Worm (Caenorhabditis elegans) whole organism, L4 larva: ENCODE measurements around the gene C18E9.7.

ENCODE experiments used
- F49E8.2 ChIP-seq: sonication (generic microtip); optimal IDR thresholded peaks from 2 replicates; lab custom pipeline; 2016; ENCODE audit warnings: missing compliant biosample characterization, mild to moderate bottlenecking, missing genetic modification characterization, borderline replicate concordance
- T20F7.1 ChIP-seq: fragments of 200-800 bp; sonication (Bioruptor generic); optimal IDR thresholded peaks from 2 replicates; lab custom pipeline; 2018; ENCODE audit warnings: mild to moderate bottlenecking, missing genetic modification characterization, missing compliant biosample characterization
- T26A8.4 ChIP-seq: fragments of 200-800 bp; sonication (Bioruptor generic); IDR thresholded peaks from 2 replicates; pipeline ENCODE4 v1.3.6; 2022; ENCODE audit warnings: missing genetic modification characterization, missing compliant biosample characterization
- Y105C5A.15 ChIP-seq: fragments of 200-800 bp; sonication (Bioruptor generic); IDR thresholded peaks from 2 replicates; pipeline ENCODE4 v1.3.6; 2022; ENCODE audit warnings: missing genetic modification characterization, missing compliant biosample characterization
- ZK546.5 ChIP-seq, 2 experiments: sonication (generic microtip); optimal IDR thresholded peaks; 2 replicates each; lab custom pipeline; 2017; ENCODE audit warnings: missing biosample characterization in 2 of 2, missing genetic modification characterization in 2 of 2
- aha-1 ChIP-seq: fragments of 150-350 bp; peaks from one replicate; lab custom pipeline; 2014; ENCODE audit warnings: missing biosample characterization, missing genetic modification characterization
- aly-2 ChIP-seq: sonication (generic microtip); optimal IDR thresholded peaks from 2 replicates; lab custom pipeline; 2018; ENCODE audit warnings: missing biosample characterization, missing genetic modification characterization
- ama-1 ChIP-seq: fragments of 150-350 bp; optimal IDR thresholded peaks from 2 replicates; lab custom pipeline; 2014; ENCODE audit warnings: inconsistent platforms, mixed read lengths
- arid-1 ChIP-seq: fragments of 200-800 bp; sonication (Bioruptor generic); conservative IDR thresholded peaks from 2 replicates; pipeline ENCODE4 v1.3.6; 2022; ENCODE audit warnings: missing genetic modification reagents, missing genetic modification characterization, missing compliant biosample characterization
- ceh-28 ChIP-seq: fragments of 150-350 bp; optimal IDR thresholded peaks from 2 replicates; lab custom pipeline; 2014; ENCODE audit warnings: missing biosample characterization, missing genetic modification reagents, missing genetic modification characterization
- ceh-82 ChIP-seq: sonication (generic microtip); optimal IDR thresholded peaks from 2 replicates; lab custom pipeline; 2017; ENCODE audit warnings: missing biosample characterization, missing genetic modification characterization
- ces-1 ChIP-seq: fragments of 150-350 bp; sonication (generic microtip); optimal IDR thresholded peaks from 4 replicates; lab custom pipeline; 2014; ENCODE audit warnings: missing biosample characterization, missing genetic modification reagents, missing genetic modification characterization
- ctbp-1 ChIP-seq: fragments of 200-800 bp; sonication (Bioruptor generic); IDR thresholded peaks from 2 replicates; pipeline ENCODE4 v1.3.6; 2022; ENCODE audit warnings: missing genetic modification reagents, missing genetic modification characterization, missing compliant biosample characterization
- dmd-6 ChIP-seq: fragments of 200-800 bp; sonication (Bioruptor generic); IDR thresholded peaks from 2 replicates; pipeline ENCODE4 v1.3.6; 2022; ENCODE audit warnings: missing genetic modification reagents, missing genetic modification characterization, missing compliant biosample characterization
- dmd-8 ChIP-seq: fragments of 200-800 bp; sonication (Bioruptor generic); IDR thresholded peaks from 2 replicates; pipeline ENCODE4 v1.3.6; 2022; ENCODE audit warnings: missing genetic modification characterization, missing compliant biosample characterization
- dpl-1 ChIP-seq: fragments of 150-350 bp; optimal IDR thresholded peaks from 2 replicates; lab custom pipeline; 2014; ENCODE audit warnings: missing biosample characterization, missing genetic modification reagents, missing genetic modification characterization
- dve-1 ChIP-seq: sonication (generic microtip); optimal IDR thresholded peaks from 2 replicates; lab custom pipeline; 2017; ENCODE audit warnings: antibody characterized with exemption, mild to moderate bottlenecking, missing genetic modification characterization, missing compliant biosample characterization; ENCODE audit not compliant: insufficient read depth
- egl-43 ChIP-seq: fragments of 200-800 bp; sonication (Bioruptor generic); IDR thresholded peaks from 2 replicates; pipeline ENCODE4 v1.3.6; 2022; ENCODE audit warnings: missing genetic modification reagents, missing genetic modification characterization, missing compliant biosample characterization
- hif-1 ChIP-seq, 2 experiments: sonication (generic microtip); optimal IDR thresholded peaks; 2 replicates each; lab custom pipeline; 2016 to 2017; ENCODE audit warnings: missing compliant biosample characterization in 2 of 2, missing genetic modification characterization in 2 of 2, missing genetic modification reagents in 2 of 2, missing genotype in 2 of 2, mild to moderate bottlenecking in 1 of 2
- hlh-11 ChIP-seq: fragments of 200-800 bp; sonication (Bioruptor generic); optimal IDR thresholded peaks from 2 replicates; lab custom pipeline; 2018; ENCODE audit warnings: mild to moderate bottlenecking, missing genetic modification characterization, missing compliant biosample characterization
- hlh-30 ChIP-seq: sonication (generic microtip); optimal IDR thresholded peaks from 2 replicates; lab custom pipeline; 2017; ENCODE audit warnings: antibody characterized with exemption, mild to moderate bottlenecking, missing genetic modification characterization, missing compliant biosample characterization; ENCODE audit not compliant: insufficient read depth
- lim-7 ChIP-seq: fragments of 200-800 bp; sonication (Bioruptor generic); IDR thresholded peaks from 2 replicates; pipeline ENCODE4 v1.3.6; 2022; ENCODE audit warnings: missing genetic modification characterization, missing compliant biosample characterization
- lin-1 ChIP-seq: fragments of 200-800 bp; sonication (Bioruptor generic); IDR thresholded peaks from 2 replicates; pipeline ENCODE4 v1.3.6; 2022; ENCODE audit warnings: missing genetic modification reagents, missing genetic modification characterization, missing compliant biosample characterization
- lin-13 ChIP-seq: fragments of 150-350 bp; optimal IDR thresholded peaks from 2 replicates; lab custom pipeline; 2014; ENCODE audit warnings: missing biosample characterization, missing genetic modification reagents, missing genetic modification characterization
- lin-38 ChIP-seq: fragments of 200-800 bp; sonication (Bioruptor generic); IDR thresholded peaks from 2 replicates; pipeline ENCODE4 v1.3.6; 2022; ENCODE audit warnings: missing genetic modification reagents, missing genetic modification characterization, missing compliant biosample characterization
- lsy-2 ChIP-seq, 2 experiments: fragments of 150-350 bp in 1 of 2; sonication (generic microtip) in 1 of 2; optimal IDR thresholded peaks; 2 replicates each; lab custom pipeline; 2014 to 2017; ENCODE audit warnings: missing biosample characterization in 2 of 2, missing genetic modification characterization in 2 of 2
- madf-9 ChIP-seq: fragments of 200-800 bp; sonication (Bioruptor generic); conservative IDR thresholded peaks from 2 replicates; pipeline ENCODE4 v1.3.6; 2022; ENCODE audit warnings: missing genetic modification reagents, missing genetic modification characterization, missing compliant biosample characterization
- mdt-29 ChIP-seq: fragments of 200-800 bp; sonication (Bioruptor generic); IDR thresholded peaks from 2 replicates; pipeline ENCODE4 v1.3.6; 2022; ENCODE audit warnings: missing genetic modification reagents, missing genetic modification characterization, missing compliant biosample characterization
- mep-1 ChIP-seq: fragments of 150-350 bp; sonication (generic microtip); optimal IDR thresholded peaks from 3 replicates; lab custom pipeline; 2014; ENCODE audit warnings: missing biosample characterization, missing genetic modification characterization
- nhr-111 ChIP-seq: fragments of 200-800 bp; sonication (Bioruptor generic); optimal IDR thresholded peaks from 2 replicates; lab custom pipeline; 2018; ENCODE audit warnings: mild to moderate bottlenecking, missing genetic modification characterization, missing compliant biosample characterization
- nhr-41 ChIP-seq: fragments of 200-800 bp; sonication (Bioruptor generic); IDR thresholded peaks from 2 replicates; pipeline ENCODE4 v1.3.6; 2022; ENCODE audit warnings: missing genetic modification reagents, missing genetic modification characterization, missing compliant biosample characterization
- pha-4 ChIP-seq, 2 experiments: fragments of 150-350 bp in 1 of 2; fragments of 200-800 bp in 1 of 2; sonication (Bioruptor generic) in 1 of 2; IDR thresholded peaks in 1 of 2; optimal IDR thresholded peaks in 1 of 2; 2 replicates each; pipeline versions ENCODE4 v1.3.6 to Lab custom; 2014 to 2022; ENCODE audit warnings: missing genetic modification characterization in 2 of 2, missing genetic modification reagents in 2 of 2, missing biosample characterization in 1 of 2, missing compliant biosample characterization in 1 of 2
- php-3 ChIP-seq: fragments of 200-800 bp; sonication (Bioruptor generic); IDR thresholded peaks from 2 replicates; pipeline ENCODE4 v1.3.6; 2022; ENCODE audit warnings: missing genetic modification reagents, missing genetic modification characterization, missing compliant biosample characterization
- sdz-12 ChIP-seq: fragments of 200-800 bp; sonication (Bioruptor generic); optimal IDR thresholded peaks from 2 replicates; lab custom pipeline; 2018; ENCODE audit warnings: mild to moderate bottlenecking, missing genetic modification characterization, missing compliant biosample characterization
- skn-1 ChIP-seq: fragments of 150-350 bp; optimal IDR thresholded peaks from 2 replicates; lab custom pipeline; 2014; ENCODE audit warnings: missing biosample characterization, missing genetic modification characterization
- snpc-1.2 ChIP-seq: fragments of 200-800 bp; sonication (Bioruptor generic); IDR thresholded peaks from 2 replicates; pipeline ENCODE4 v1.3.6; 2022; ENCODE audit warnings: missing genetic modification reagents, missing genetic modification characterization, missing compliant biosample characterization
- tag-97 ChIP-seq: fragments of 200-800 bp; sonication (Bioruptor generic); IDR thresholded peaks from 2 replicates; pipeline ENCODE4 v1.3.6; 2022; ENCODE audit warnings: missing genetic modification characterization, missing compliant biosample characterization
- unc-130 ChIP-seq: sonication (generic microtip); optimal IDR thresholded peaks from 2 replicates; lab custom pipeline; 2016; ENCODE audit warnings: missing genetic modification reagents, missing genetic modification characterization, missing compliant biosample characterization
- unc-62 ChIP-seq, 3 experiments: fragments of 150-350 bp in 1 of 3; sonication (generic microtip); optimal IDR thresholded peaks in 2 of 3; peaks in 1 of 3; 1 replicate in 1 of 3; 2 replicates in 2 of 3; lab custom pipeline; 2014 to 2017; ENCODE audit warnings: missing biosample characterization in 3 of 3, missing genetic modification characterization in 3 of 3, missing genetic modification reagents in 3 of 3, missing genotype in 1 of 3
- zag-1 ChIP-seq: fragments of 150-350 bp; optimal IDR thresholded peaks from 2 replicates; lab custom pipeline; 2014; ENCODE audit warnings: missing biosample characterization, missing genetic modification characterization
- zfp-3 ChIP-seq: fragments of 200-800 bp; sonication (Bioruptor generic); conservative IDR thresholded peaks from 2 replicates; pipeline ENCODE4 v1.3.6; 2022; ENCODE audit warnings: missing genetic modification reagents, missing genetic modification characterization, missing compliant biosample characterization

Gene C18E9.7

ce11 chrII:8933693-8934432 lies 48.7 kb downstream of the C18E9.7 start, which contains the start of gene T21B10.3 (continued):
- TF ChIP-seq dmd-6 (GFP tag; lab: Robert Waterston, UW) (peak; percentile 40), ces-1 (no peak), nhr-111 (GFP tag; lab: Kevin White, UChicago) (no peak), ctbp-1 (GFP tag; lab: Robert Waterston, UW) (0 out of 2 replicates have a peak, but pooled peaks have one; percentile 46), dve-1 (tag; lab: Kevin White, UChicago) (peak; percentile 36), lin-1 (GFP tag; lab: Robert Waterston, UW) (peak; percentile 28; the same call in 1 of the 2 replicates), T20F7.1 (GFP tag; lab: Kevin White, UChicago) (peak; percentile 22), ZK546.5 (tag; optimal IDR thresholded peaks at IDR 0.05; lab: Kevin White, UChicago) (no peak), aly-2 (tag; lab: Kevin White, UChicago) (no peak), mep-1 (tag; lab: Kevin White, UChicago) (peak; percentile 15), unc-130 (GFP tag; lab: Kevin White, UChicago) (peak; percentile 93), madf-9 (peak; percentile 31; the same call in 1 of the 2 replicates), snpc-1.2 (GFP tag; lab: Robert Waterston, UW) (peak; percentile 86), mdt-29 (GFP tag; lab: Robert Waterston, UW) (peak; percentile 65; the same call in 1 of the 2 replicates), zag-1 (tag; lab: Kevin White, UChicago) (no peak), egl-43 (GFP tag; lab: Robert Waterston, UW) (no peak), pha-4 (GFP tag; IDR thresholded peaks at IDR 0.05; lab: Robert Waterston, UW) (peak; percentile 61; the same call in 1 of the 2 replicates), pha-4 (tag; optimal IDR thresholded peaks at IDR 0.05; lab: Kevin White, UChicago) (no peak), lsy-2 (tag; optimal IDR thresholded peaks at IDR 0.05; lab: Kevin White, UChicago) (peak in 1 of 2 experiments; percentile 66), lin-38 (peak; percentile 86), lim-7 (0 out of 2 replicates have a peak, but pooled peaks have one; percentile 30), Y105C5A.15 (GFP tag; lab: Robert Waterston, UW) (0 out of 2 replicates have a peak, but pooled peaks have one; percentile 21), ceh-28 (tag; lab: Kevin White, UChicago) (no peak), hlh-30 (peak; percentile 55), nhr-41 (GFP tag; lab: Robert Waterston, UW) (0 out of 2 replicates have a peak, but pooled peaks have one; percentile 44), arid-1 (GFP tag; lab: Robert Waterston, UW) (peak; percentile 45; the same call in 1 of the 2 replicates), unc-62 (GFP tag; optimal IDR thresholded peaks at IDR 0.05 in 1 of 2; lab: Kevin White, UChicago) (no peak), unc-62 (tag; optimal IDR thresholded peaks at IDR 0.05; lab: Kevin White, UChicago) (no peak), dmd-8 (GFP tag; lab: Robert Waterston, UW) (peak; percentile 58; the same call in 1 of the 2 replicates), hlh-11 (tag; lab: Kevin White, UChicago) (peak; percentile 20), sdz-12 (GFP tag; lab: Kevin White, UChicago) (peak; percentile 38), hif-1 (tag; optimal IDR thresholded peaks at IDR 0.05; lab: Kevin White, UChicago) (peak in 1 of 2 experiments; percentile 47), F49E8.2 (tag; lab: Kevin White, UChicago) (peak; percentile 89), aha-1 (peak; percentile 89), ceh-82 (no peak), zfp-3 (GFP tag; lab: Robert Waterston, UW) (peak; percentile 91), lin-13 (peak; percentile 26), ama-1 (lab: Kevin White, UChicago) (peak; percentile 89), php-3 (GFP tag; lab: Robert Waterston, UW) (peak; percentile 66), T26A8.4 (GFP tag; lab: Robert Waterston, UW) (peak; percentile 68; the same call in 1 of the 2 replicates), dpl-1 (GFP tag; lab: Kevin White, UChicago) (no peak), skn-1 (tag; lab: Kevin White, UChicago) (no peak), tag-97 (GFP tag; lab: Robert Waterston, UW) (no peak)
